Worm (Caenorhabditis elegans) whole organism, L4/young adult: ENCODE measurements around the gene puf-7.
"Not testable (repeated sequence)": the region's sequence is repeated elsewhere in the genome, so short reads cannot be mapped to it uniquely, and the experiment has no call there.

Source experiments
- W03F9.2 ChIP-seq: fragments of 150-350 bp; optimal IDR thresholded peaks from 2 replicates; lab custom pipeline; 2014; ENCODE audit warnings: missing biosample characterization, missing genetic modification characterization
- dao-5 ChIP-seq: sonication (generic microtip); optimal IDR thresholded peaks from 2 replicates; lab custom pipeline; 2016; ENCODE audit warnings: missing genotype, missing genetic modification characterization, moderate library complexity, missing compliant biosample characterization
- him-1 ChIP-seq: sonication (generic microtip); optimal IDR thresholded peaks from 2 replicates; lab custom pipeline; 2016; ENCODE audit warnings: missing genotype, missing genetic modification reagents, missing genetic modification characterization, missing compliant biosample characterization

Gene puf-7

DNA sequence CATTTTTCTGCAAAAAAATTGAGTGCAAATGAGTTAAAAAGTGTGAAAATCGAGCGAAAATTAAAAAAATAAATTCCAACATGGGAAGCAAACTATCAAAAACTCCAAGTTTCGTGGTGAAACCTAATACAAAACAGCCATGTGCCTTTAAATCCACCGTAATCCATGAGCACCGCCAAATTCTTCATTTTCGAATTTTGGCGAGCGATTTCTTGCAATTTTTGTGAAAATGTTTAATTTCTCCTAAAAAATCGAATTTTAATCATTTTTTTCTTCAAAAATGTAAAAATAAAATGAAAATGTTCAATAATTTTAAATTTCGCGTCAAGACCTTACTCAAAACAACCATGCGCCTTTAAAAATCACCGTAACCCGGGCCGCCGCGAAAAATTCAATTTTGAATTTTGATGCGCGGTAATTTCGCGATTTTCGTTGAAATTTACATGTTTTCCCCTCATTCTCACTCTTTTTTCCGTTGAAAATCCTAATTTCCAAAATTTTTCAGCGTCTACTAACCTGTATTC, at the start of gene puf-7, which contains the start of gene snpc-3.1:
Gene puf-7, plus strand, starts transcription at position 506 of the 524 bp plus-strand sequence.
Gene snpc-3.1, minus strand, starts transcription at position 51 of the 524 bp plus-strand sequence.
- TF ChIP-seq dao-5, W03F9.2, him-1 (tag; lab: Kevin White, UChicago): not testable (repeated sequence)

DNA sequence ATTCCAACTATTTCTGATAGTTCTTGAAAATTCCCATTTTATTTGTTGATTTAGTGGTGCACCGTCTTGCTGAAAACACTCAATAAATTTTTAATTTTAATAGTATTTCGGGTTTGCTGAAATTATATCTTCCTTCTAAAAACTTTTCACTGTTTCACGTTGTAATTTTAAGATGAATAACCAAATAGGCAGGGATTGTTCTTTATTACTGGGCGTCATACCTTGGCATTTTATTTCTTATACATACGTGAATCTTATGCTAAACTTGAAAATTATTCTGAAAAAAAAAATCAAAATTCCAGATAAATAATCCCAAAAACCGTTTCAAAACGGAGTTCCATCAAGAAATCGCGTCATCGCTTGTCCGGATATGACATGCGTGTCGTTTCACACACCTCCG, 47.8 kb upstream of the puf-7 start, which contains the start of gene mgl-3:
Gene mgl-3, plus strand, starts transcription at position 301 of the 400 bp plus-strand sequence.
- TF ChIP-seq dao-5 (tag; lab: Kevin White, UChicago) (no peak), W03F9.2 (tag; lab: Kevin White, UChicago) (no peak), him-1 (tag; lab: Kevin White, UChicago) (no peak)

DNA sequence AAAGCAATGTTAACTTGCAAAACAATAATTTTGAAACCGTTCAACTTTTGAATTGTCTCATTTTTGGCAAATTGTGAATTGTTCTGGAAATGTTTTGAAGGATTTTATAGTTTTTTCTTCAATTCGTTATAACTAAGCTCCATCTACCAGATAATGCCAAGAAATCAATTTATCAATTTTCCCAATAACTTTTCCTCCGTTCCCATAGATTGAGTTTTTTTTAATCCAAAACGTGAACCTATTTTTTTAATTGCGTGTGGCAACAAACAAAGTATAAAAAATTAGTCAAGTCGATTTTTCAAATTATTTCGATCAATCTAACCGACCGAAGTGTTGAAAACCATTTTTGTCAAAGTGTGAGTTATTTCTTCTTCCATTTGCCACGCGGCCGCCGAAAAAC, 33.8 kb upstream of the puf-7 start, which contains the start of gene Y4C6A.4:
Gene Y4C6A.4, plus strand, starts transcription at position 301 of the 400 bp plus-strand sequence.
- TF ChIP-seq him-1 (tag; lab: Kevin White, UChicago) (no peak), dao-5 (tag; lab: Kevin White, UChicago) (no peak), W03F9.2 (tag; lab: Kevin White, UChicago) (no peak)

DNA sequence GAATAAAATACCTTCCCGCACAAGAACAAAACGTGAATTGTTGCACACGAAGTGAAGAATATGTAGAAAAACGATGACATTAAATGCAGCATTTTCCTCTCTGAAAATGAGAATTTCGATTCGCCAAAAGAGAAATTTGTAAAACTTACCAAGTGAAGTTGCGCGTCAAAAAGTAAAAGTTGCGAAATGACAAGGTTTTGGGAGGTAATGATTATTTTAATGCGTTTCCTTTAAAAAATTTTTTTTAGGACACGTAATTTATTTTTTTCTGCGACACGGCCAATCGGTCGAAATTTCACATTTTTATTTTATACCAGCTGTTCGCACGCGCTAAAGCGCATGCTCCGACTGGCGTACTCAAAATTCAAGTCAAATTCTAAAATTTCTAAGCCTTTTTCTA, 30.5 kb upstream of the puf-7 start, which contains the start of gene Y4C6A.3:
Gene Y4C6A.3, minus strand, starts transcription at position 101 of the 400 bp plus-strand sequence.
- TF ChIP-seq dao-5, W03F9.2, him-1 (tag; lab: Kevin White, UChicago): not testable (repeated sequence)

DNA sequence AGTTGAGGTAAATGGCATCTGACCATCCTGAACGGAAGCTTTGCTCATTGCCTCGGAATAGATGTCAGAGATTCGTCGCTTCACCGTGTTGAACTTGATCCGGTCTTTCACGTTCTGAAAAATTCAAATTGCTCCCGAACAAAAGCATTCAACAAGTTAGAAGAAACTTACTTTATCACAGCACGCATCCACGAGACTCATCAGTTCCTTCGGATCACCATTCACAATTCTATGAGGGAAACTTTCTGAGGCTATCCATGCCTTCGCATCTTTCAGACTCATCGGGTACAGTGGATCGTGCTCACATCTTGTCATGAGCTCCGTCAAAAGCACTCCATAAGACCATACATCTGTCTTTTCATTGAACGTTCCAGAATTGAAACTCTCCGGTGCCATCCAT, 23.7 kb upstream of the puf-7 start:
- no peak for TF ChIP-seq W03F9.2 (tag; lab: Kevin White, UChicago)
- TF ChIP-seq him-1 (tag; lab: Kevin White, UChicago), result no peak

DNA sequence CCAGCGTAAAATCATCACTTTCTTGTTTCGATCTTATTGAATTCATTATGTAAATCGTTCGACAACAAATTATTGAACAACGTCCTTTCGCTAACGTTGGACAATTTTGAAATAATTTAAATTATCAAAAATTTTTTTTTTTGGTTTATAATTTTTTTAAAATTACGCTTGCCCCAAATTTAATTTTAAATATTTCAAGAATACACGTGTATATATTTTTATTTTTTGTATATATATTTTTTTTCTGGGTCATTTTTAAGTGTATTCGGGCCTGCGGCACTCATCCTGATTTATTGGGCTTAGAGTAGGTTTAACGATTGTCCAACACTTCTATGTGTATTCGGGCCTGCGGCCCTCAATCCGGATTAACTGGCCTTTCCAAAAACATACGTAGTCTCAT, 22.1 kb upstream of the puf-7 start, which contains the start of gene Y52D5A.2:
Gene Y52D5A.2, minus strand, starts transcription at position 101 of the 400 bp plus-strand sequence.
- TF ChIP-seq dao-5, W03F9.2, him-1 (tag; lab: Kevin White, UChicago): not testable (repeated sequence)

DNA sequence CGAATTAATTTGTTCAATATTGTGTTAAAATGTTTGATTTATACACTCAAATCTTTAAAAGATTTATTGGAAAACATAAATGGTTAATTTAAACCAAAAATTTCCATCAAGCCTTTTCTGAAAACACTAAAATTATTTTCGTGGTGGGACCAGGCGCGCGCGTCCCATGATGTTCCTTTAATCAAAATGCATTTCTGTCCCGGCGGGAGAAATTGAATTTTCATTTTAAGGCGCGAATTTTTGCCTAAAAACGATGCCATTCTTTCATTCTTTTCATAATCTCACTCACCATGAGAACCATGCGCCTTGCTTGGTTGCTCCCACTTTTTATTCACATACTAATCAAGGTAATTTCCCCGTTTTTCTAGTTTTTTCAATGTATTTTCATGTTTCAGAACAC, 16.8 kb upstream of the puf-7 start, which contains the start of gene rme-2:
Gene rme-2, plus strand, starts transcription at position 288 of the 400 bp plus-strand sequence.
- TF ChIP-seq him-1 (tag; lab: Kevin White, UChicago) (no peak), dao-5 (tag; lab: Kevin White, UChicago) (no peak), W03F9.2 (tag; lab: Kevin White, UChicago) (no peak)

DNA sequence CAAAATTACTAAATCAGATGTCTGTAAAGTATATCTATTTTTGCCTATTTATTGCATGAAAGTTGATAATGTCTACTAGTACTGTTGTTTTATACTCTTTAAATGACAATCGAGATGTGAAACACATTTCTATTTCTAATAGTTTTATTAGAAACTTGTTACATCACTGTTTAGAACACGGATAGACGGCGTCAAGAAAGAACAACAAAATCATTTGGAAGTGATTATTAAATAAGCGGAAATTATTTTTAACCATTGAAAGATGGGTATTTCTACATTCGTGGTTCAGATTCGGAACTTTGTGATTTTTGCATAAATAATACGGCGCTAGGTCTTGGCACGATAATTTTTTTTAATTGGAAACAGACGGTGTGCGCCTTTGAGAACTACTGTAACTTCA, 13.4 kb upstream of the puf-7 start:
- TF ChIP-seq dao-5 (tag; lab: Kevin White, UChicago) (no peak), W03F9.2 (tag; lab: Kevin White, UChicago) (no peak)

DNA sequence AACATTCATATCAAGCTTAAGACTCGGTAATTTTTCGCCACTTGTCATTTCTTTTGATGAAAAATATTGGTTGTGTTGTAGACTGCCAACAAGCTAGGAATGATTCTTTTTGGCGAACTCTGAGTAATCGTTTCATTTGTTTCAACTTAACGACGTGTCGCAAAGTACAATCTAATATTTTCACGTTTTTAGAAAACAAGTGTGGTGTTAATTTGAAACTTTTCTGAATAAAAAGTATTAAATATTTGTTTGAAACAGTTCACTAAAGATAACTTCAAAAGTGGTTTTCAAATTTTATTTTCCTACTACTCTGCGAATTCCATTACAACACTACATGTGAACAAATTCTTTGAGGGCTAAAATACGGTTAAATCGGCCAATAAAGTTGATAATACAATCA, 10.0 kb upstream of the puf-7 start, which contains the start of gene T11F8.4:
Gene T11F8.4, minus strand, starts transcription at position 101 of the 400 bp plus-strand sequence.
- TF ChIP-seq dao-5 (tag; lab: Kevin White, UChicago) (no peak), W03F9.2 (tag; lab: Kevin White, UChicago) (no peak), him-1 (tag; lab: Kevin White, UChicago) (no peak)

DNA sequence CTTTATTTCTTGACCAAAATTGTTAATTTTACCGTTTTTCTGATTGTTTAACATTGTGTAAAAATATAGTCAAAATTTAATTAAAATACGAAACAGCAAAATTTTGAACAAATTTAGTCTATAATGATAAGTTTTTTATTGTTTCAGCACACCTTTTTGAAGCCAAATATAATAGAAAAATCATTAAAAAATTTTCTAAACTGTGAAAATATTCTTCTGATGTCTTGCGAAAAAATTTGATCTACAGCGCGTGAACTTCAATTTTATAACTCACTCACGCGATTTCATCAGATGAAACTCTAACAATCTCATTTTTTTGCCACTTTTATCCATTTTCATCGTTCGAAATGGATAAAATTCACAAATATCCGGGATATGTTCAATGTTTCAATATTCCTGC, 7.2 kb upstream of the puf-7 start, which contains the start of gene T11F8.1:
Gene T11F8.1, plus strand, starts transcription at position 301 of the 400 bp plus-strand sequence.
- no peak for TF ChIP-seq W03F9.2 (tag; lab: Kevin White, UChicago)
- no peak for TF ChIP-seq him-1 (tag; lab: Kevin White, UChicago)
- TF ChIP-seq dao-5 (tag; lab: Kevin White, UChicago), result no peak

DNA sequence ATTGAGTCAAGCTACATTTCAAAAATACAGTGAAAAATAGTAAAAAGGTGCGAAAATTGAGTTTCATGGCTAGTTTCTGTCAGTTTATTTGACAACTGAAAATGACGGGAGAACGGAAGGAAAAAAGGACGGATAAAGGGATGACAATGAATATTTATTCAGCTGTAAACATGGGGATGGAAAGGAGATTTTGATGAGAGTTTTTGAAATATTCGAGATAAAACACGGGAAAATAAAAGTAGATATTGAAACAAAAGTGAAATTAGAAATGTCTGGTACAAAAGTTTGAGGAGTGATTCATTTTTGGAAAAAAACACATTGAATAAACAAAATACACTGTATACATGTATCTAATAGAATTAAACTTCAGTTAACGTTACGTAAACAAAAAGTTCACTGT, 4.3 kb upstream of the puf-7 start, which contains the start of gene T11F8.12:
Gene T11F8.12, minus strand, starts transcription at position 101 of the 400 bp plus-strand sequence.
- TF ChIP-seq him-1 (tag; lab: Kevin White, UChicago), result no peak
- no peak for TF ChIP-seq dao-5 (tag; lab: Kevin White, UChicago)
- no peak for TF ChIP-seq W03F9.2 (tag; lab: Kevin White, UChicago)

DNA sequence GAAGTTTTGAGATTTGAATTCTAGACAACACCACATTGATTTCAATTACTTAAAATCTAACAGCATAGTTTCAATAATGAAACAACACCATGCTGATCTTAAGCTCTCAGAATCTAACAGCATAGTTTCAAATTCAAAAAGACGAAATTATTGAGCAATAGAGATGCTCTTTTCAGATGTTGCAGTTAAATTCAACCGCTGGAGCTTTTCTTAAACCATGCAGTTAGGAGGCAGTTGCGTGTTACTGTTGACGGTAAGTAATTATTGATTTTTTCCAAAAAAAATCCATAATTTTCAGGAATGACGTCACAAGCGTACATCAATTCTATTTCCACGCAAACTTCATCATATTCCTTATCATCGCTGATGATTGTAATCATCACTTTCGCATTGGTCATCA, 3.8 kb upstream of the puf-7 start, which contains the start of gene T11F8.5:
Gene T11F8.5, plus strand, starts transcription at position 301 of the 400 bp plus-strand sequence.
- TF ChIP-seq W03F9.2 (tag; lab: Kevin White, UChicago) (no peak), dao-5 (tag; lab: Kevin White, UChicago) (no peak), him-1 (tag; lab: Kevin White, UChicago) (no peak)

DNA sequence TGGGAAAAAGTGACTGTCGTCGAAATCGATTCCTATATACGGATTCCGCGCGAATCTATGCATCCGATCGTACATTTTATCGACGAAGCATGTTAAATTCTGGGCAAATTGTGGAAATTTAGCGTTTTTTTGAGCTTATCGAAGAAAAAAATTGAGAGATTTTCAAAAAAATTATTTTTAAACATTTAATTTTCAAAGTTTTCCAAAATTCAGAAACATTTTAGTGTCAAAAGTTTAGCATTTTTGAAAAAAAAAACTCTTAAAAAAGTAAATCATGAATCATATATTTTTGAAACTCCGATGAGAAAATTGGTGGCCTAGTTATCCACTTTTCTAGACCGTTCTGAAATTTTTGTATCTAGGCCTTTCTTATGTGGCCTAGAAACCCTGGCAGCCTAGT, 4.5 kb downstream of the puf-7 start, which contains the start of gene B0273.115:
Gene B0273.115, minus strand, starts transcription at position 101 of the 400 bp plus-strand sequence.
- not testable (repeated sequence) for TF ChIP-seq dao-5, W03F9.2, him-1 (tag; lab: Kevin White, UChicago)
